Fruit fly (Drosophila melanogaster): ENCODE data around the gene Nhe2.

DNA sequence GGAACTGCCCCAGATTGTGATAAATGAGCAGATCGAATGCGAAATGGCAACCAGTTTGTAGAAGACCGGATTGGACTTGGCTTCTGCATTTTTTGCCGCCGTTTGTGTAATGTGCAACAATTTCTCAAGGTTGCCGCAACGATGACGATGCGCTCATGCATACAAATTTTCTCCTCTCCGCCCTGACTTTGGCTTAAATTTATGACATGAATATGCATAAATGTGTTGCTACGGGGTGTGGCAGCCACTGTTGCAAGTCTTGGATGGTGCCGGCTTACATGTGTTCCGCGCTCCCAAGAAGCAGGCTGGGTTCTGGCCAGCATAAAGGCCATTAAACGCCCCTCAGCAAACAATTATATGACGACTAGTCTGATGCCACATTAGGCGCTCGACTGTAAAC lies 42.8 kb upstream of the Nhe2 start:
- TF ChIP-seq pan (optimal IDR thresholded peaks at IDR 0.05) (no peak), Dll (optimal IDR thresholded peaks at IDR 0.05) (no peak)

All from whole organism.